Worm (Caenorhabditis elegans) whole organism, L4/young adult: ENCODE results near the gene srh-39.

Experiments used
- W03F9.2 ChIP-seq: fragments of 150-350 bp; optimal IDR thresholded peaks from 2 replicates; lab custom pipeline; 2014; ENCODE audit warnings: missing biosample characterization, missing genetic modification characterization
- dao-5 ChIP-seq: sonication (generic microtip); optimal IDR thresholded peaks from 2 replicates; lab custom pipeline; 2016; ENCODE audit warnings: missing genotype, missing genetic modification characterization, moderate library complexity, missing compliant biosample characterization
- him-1 ChIP-seq: sonication (generic microtip); optimal IDR thresholded peaks from 2 replicates; lab custom pipeline; 2016; ENCODE audit warnings: missing genotype, missing genetic modification reagents, missing genetic modification characterization, missing compliant biosample characterization

The srh-39 gene

ce11 chrII:7722784-7723183 is 42.6 kb downstream of the srh-39 start:
- TF ChIP-seq dao-5 (tag; lab: Kevin White, UChicago), result no peak
- no peak for TF ChIP-seq W03F9.2
- TF ChIP-seq him-1, result no peak

- TF ChIP-seq dao-5 (tag; lab: Kevin White, UChicago) (no peak), him-1 (no peak), W03F9.2 (no peak)
These were observed 44.9 kb downstream of the srh-39 start for ce11 chrII:7720479-7720878.

- TF ChIP-seq dao-5 (tag; lab: Kevin White, UChicago) (no peak), him-1 (no peak), W03F9.2 (no peak)
These were observed 46.3 kb downstream of the srh-39 start for ce11 chrII:7719039-7719438.

ce11 chrII:7718491-7718890 is 46.9 kb downstream of the srh-39 start, which contains the start of gene cpna-5:
Gene cpna-5 (minus strand): TSS chrII:7718591.
- TF ChIP-seq dao-5 (tag; lab: Kevin White, UChicago), result no peak
- TF ChIP-seq W03F9.2, result no peak
- no peak for TF ChIP-seq him-1

ce11 chrII:7716112-7716511 is 49.2 kb downstream of the srh-39 start:
- TF ChIP-seq dao-5 (tag; lab: Kevin White, UChicago), result no peak
- TF ChIP-seq W03F9.2, result no peak
- no peak for TF ChIP-seq him-1

- TF ChIP-seq W03F9.2 (no peak), dao-5 (tag; lab: Kevin White, UChicago) (no peak), him-1 (no peak)
These were observed 50.7 kb downstream of the srh-39 start for ce11 chrII:7714614-7715186.
